Worm (Caenorhabditis elegans) whole organism, L4/young adult: ENCODE data around the gene srw-129.
"Not testable (repeated sequence)": the region's sequence is repeated elsewhere in the genome, so short reads cannot be mapped to it uniquely, and the experiment has no call there.

ENCODE experiments used
- W03F9.2 ChIP-seq: fragments of 150-350 bp; optimal IDR thresholded peaks from 2 replicates; lab custom pipeline; 2014; ENCODE audit warnings: missing biosample characterization, missing genetic modification characterization
- dao-5 ChIP-seq: sonication (generic microtip); optimal IDR thresholded peaks from 2 replicates; lab custom pipeline; 2016; ENCODE audit warnings: missing genotype, missing genetic modification characterization, moderate library complexity, missing compliant biosample characterization
- him-1 ChIP-seq: sonication (generic microtip); optimal IDR thresholded peaks from 2 replicates; lab custom pipeline; 2016; ENCODE audit warnings: missing genotype, missing genetic modification reagents, missing genetic modification characterization, missing compliant biosample characterization

srw-129 gene

DNA sequence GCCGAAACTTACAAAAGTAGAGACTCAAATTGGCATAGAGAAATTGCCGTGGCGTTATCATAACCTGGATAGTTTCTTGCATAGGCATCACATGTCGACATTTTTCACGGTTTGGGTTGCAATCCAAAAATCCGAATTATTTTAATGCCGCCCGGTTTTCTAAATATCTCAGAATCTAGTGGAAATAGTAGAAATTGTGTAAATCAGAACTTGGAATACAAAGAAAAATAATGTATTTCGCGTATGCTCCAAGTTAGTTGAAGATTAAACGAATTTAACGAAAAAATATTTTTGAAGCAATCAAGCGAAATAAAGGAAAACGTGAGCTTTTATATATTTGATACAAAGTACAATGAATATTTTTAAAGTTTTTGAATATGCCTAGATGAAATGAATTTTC lies 10.9 kb upstream of the srw-129 start, which contains the start of gene srw-144:
Gene srw-144, minus strand, starts transcription at position 101 of the 400 bp plus-strand sequence.
- TF ChIP-seq dao-5: no peak
- no peak for TF ChIP-seq him-1 (tag; lab: Kevin White, UChicago)
- no peak for TF ChIP-seq W03F9.2 (tag; lab: Kevin White, UChicago)

DNA sequence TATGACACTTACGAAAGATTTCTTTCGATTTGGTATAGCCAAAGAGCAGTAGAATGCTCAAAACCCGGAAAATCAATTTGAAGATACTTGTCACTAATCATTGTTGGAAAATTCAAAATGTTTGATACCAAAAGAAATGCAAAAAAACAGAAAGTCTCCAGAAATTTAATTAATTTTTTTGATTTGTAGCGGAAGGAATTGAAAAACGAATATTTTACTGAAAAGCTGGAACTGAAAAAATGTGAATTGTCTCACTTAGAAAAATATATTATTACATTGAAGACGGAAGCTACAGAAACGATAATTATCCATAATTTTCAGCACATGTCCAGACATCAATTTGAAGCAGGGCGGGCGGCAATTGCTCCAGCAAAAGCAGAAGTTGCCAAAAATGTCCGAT lies 8.8 kb upstream of the srw-129 start, which contains the start of gene srw-138:
Gene srw-138, minus strand, starts transcription at position 101 of the 400 bp plus-strand sequence.
- TF ChIP-seq W03F9.2 (tag; lab: Kevin White, UChicago) (no peak), dao-5 (no peak)

DNA sequence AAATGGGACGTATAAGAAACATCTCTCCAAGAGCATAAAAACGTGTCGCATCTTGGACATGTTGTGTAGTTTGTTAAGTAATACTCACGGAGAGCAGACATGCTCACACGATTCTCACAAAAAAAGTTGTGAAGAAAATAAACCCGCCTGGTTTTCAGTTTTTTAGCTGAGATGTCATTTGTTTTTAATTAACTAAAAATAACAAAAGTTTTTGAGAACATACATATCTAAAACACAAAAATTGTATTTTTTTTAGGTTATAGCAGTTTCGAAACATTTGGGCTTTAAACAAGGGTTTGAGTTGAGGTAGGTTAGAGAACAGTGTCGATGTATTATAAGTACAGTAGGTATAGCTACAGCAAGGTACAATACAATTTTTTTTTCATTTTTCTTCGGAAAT lies 7.0 kb upstream of the srw-129 start, which contains the start of gene srh-88:
Gene srh-88, minus strand, starts transcription at position 101 of the 400 bp plus-strand sequence.
- TF ChIP-seq W03F9.2 (tag; lab: Kevin White, UChicago) (no peak), dao-5 (no peak), him-1 (tag; lab: Kevin White, UChicago) (no peak)

DNA sequence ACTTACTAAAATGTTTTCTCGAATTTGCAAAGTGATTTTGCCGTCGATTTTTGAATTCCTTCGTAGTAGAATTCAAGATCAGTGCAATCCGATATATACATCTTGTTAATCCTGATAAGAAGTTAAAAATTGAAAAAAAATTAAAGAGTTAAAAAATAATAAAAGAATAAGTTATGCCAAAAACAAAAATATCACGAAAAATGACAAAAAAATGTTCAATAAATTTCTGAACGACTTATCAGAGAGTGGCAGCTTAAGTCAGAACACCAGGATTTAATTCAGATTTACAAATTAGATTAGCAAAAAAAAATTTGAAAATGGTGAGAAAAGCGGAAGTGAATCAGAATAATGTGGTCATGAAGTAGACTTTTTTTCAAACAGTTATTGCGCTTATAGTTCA lies 3.5 kb downstream of the srw-129 start, which contains the start of gene srw-123:
Gene srw-123, minus strand, starts transcription at position 101 of the 400 bp plus-strand sequence.
- not testable (repeated sequence) for TF ChIP-seq him-1 (tag; lab: Kevin White, UChicago); dao-5; W03F9.2 (tag; lab: Kevin White, UChicago)

DNA sequence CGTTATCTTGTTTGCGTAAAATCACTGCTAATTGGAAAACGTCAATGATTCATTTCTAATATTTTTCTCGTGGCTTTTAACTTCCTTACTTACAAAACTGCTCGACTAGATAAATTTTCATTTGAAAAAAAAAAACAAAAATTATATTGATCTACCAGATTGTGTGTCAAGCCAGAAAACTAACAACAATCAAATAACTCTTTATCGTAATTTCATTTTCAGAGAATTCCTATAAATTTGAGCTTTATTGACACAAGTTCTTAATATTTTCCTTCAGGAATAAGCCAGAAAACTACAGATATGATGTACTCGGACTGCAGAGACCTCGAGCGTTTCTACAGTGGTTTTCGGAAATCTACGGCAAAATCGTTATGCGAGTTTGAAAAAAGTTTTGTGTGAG lies 4.5 kb downstream of the srw-129 start, which contains the start of gene srw-124:
Gene srw-124, plus strand, starts transcription at position 301 of the 400 bp plus-strand sequence.
- no peak for TF ChIP-seq dao-5
- no peak for TF ChIP-seq him-1 (tag; lab: Kevin White, UChicago)
- TF ChIP-seq W03F9.2 (tag; lab: Kevin White, UChicago): no peak

DNA sequence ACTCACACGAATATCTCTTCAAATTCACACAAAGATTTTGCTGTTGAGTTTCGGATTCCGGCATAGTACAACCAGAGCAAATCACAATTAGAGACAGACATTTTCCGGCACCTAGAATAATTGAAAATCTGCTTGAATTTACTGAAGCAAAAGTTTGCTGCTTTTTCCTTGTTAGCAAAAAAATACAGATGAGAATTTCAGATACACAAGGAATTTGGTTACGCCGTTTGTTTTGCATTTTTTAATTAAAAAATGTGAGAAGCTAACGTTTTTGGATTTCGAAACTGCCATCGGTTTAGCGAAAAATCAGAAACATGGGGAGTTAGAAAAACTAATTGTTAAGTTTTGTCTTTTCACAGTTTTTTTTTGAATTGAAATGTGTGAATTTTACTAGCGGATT lies 8.2 kb downstream of the srw-129 start, which contains the start of gene srw-118:
Gene srw-118, minus strand, starts transcription at position 101 of the 400 bp plus-strand sequence.
- TF ChIP-seq dao-5 (no peak), him-1 (tag; lab: Kevin White, UChicago) (no peak), W03F9.2 (tag; lab: Kevin White, UChicago) (no peak)

DNA sequence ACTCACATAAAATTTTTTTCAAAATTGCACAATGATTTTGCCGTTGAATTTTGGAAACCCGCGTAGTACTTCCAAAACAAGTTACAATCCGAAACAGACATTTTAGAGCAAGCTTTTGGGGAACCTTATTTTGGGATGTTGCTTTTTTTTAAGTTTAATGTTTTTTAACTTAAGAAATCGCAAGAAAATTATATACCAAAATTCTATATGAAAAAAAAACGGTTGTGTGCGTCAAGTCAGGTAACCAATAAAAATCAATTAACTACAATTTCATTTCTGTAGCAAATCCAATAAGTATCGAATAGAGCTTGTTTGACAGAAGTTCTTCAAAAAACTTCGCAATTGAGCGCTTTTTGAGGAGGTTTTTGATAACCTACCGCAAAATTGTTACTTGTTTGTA lies 11.6 kb downstream of the srw-129 start, which contains the start of gene srw-117:
Gene srw-117, minus strand, starts transcription at position 101 of the 400 bp plus-strand sequence.
- TF ChIP-seq him-1 (tag; lab: Kevin White, UChicago) (no peak), W03F9.2 (tag; lab: Kevin White, UChicago) (no peak), dao-5 (no peak)

DNA sequence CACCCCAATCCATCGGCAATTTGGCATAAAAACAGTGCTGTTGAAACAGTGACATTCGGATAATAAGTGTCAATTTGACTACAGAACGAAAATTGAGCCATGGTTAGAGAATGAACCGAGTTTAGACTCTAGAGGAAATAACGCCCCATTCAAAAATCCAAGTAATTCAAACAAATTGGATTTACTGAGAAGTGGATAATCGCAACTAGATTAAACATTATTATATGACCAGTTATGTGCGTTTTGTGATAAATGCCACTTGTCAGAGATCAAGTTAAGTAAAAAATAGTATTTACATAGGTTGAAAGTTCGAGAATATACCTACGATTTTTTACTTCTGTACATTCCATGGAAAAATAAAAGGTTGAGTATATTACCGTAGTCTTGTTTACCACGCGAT lies 13.6 kb downstream of the srw-129 start, which contains the start of gene srw-139:
Gene srw-139, minus strand, starts transcription at position 101 of the 400 bp plus-strand sequence.
- no peak for TF ChIP-seq him-1 (tag; lab: Kevin White, UChicago)
- TF ChIP-seq dao-5: no peak
- TF ChIP-seq W03F9.2 (tag; lab: Kevin White, UChicago): no peak

DNA sequence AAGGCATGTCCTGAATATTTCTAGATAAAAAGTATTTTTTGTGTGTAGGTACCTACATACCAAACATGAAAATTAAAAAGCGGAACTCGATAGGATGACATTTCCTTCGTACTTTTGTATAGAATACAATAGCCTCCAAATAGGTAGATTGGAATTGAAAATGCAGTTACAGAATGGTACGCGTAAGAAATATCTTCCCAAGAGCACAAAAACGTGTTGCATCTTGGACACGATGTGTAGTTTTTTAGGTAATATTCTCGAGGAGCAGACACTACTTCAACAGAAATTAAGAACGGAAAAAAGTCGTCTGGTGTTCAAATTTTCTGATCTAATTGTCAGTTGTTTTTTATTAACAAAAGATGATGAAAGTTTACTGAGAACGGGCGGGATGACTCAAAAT lies 15.7 kb downstream of the srw-129 start, which contains the start of gene srh-85:
Gene srh-85, minus strand, starts transcription at position 101 of the 400 bp plus-strand sequence.
- TF ChIP-seq him-1 (tag; lab: Kevin White, UChicago) (no peak), dao-5 (no peak), W03F9.2 (tag; lab: Kevin White, UChicago) (no peak)

DNA sequence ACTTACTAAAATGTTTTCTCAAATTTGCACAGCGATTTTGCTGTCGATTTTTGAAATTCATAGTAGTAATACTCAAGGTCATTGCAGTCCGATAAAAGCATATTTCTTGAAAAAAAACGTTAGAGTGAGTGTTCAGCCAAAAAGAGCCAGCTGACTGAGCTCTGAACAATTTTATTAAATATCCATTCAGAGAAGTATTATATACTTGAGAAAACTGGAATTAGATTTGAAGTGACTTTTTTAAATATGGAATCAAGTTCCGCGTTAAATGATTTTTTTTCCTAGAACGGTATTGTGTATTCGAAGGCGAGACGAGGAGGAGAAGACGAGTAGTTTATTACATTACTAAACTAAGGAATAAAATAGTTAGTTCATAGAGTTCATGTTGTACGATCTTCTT lies 19.7 kb downstream of the srw-129 start, which contains the start of gene srw-121:
Gene srw-121, minus strand, starts transcription at position 101 of the 400 bp plus-strand sequence.
- TF ChIP-seq him-1 (tag; lab: Kevin White, UChicago) (no peak), W03F9.2 (tag; lab: Kevin White, UChicago) (no peak), dao-5 (no peak)

DNA sequence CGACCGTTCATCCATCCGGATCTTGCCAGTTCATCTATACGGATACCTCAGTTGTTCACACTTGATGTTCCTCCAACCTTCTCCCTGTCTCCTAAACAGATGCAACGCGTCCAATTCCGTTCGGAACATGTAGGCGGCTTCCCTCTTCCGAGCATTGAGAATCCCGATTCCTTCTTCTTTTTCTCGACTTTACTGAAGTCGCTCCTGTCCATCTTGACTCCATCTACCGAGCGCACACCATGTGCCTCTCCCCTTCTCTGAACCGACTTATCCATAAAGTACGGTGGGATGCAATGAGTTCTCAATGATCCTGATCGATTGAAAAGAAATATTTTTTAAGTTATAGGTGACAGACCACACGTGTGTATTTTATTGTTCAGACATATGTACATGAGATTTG lies 20.3 kb downstream of the srw-129 start:
- TF ChIP-seq him-1 (tag; lab: Kevin White, UChicago): no peak
- TF ChIP-seq dao-5: no peak
- no peak for TF ChIP-seq W03F9.2 (tag; lab: Kevin White, UChicago)

DNA sequence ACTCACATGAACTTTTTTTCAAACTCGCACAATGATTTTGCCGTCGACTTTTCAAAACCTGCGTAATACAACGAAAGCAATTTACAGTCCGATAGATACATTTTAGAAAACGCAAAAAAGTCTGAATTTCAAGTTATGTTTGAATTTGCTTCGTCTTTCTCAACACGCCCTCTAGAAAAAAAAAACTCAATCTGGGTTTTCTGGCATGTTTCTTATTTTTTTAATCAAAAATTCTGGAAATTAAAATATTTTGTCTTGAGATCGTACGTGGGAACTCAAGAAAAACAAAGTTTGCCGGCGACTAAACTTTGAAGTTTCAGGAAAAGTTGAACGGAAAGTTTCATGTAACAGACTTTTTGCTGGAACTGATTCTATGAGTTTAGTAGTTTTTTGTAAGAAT lies 22.1 kb downstream of the srw-129 start, which contains the start of gene srw-115:
Gene srw-115, minus strand, starts transcription at position 101 of the 400 bp plus-strand sequence.
- no peak for TF ChIP-seq dao-5
- no peak for TF ChIP-seq W03F9.2 (tag; lab: Kevin White, UChicago)
- TF ChIP-seq him-1 (tag; lab: Kevin White, UChicago): no peak

DNA sequence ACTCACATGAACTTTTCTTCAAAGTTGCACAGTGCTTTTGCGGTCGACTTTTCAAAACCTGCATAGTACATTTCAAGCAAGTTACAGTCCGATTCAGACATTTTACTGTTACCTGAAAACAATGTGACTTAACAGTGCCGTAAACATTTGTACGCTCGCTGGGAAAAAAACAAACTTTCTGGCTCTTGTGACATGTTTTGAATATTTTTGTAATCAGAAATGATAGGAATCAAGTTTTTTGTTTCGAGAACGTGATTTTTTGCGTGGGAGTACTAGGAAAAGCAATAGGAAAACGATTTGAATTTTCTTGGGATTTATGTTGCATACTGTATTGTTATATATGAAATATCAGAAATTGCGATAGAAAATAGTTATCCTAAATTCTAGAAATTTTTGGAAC lies 24.4 kb downstream of the srw-129 start, which contains the start of gene srw-120:
Gene srw-120, minus strand, starts transcription at position 101 of the 400 bp plus-strand sequence.
- no peak for TF ChIP-seq W03F9.2 (tag; lab: Kevin White, UChicago)
- TF ChIP-seq dao-5: no peak
- TF ChIP-seq him-1 (tag; lab: Kevin White, UChicago): no peak

DNA sequence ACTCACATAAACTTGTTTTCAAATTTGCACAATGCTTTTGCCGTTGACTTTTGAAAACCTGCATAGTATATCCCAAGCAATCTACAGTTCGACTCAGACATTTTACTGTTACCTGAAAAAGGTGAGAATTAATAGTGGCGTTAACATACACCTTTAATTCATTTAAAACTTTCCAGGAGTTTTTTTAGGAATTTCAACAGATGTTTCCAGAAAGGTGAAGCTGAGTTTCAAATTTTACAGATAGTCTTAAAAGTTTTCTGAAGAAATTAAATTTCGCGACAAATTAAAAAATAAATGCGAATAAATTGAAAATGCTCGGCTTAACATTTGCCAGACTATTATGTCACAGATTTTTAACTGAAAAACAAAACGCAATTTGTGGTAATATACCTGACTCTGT lies 28.0 kb downstream of the srw-129 start, which contains the start of gene srw-119:
Gene srw-119, minus strand, starts transcription at position 101 of the 400 bp plus-strand sequence.
- TF ChIP-seq W03F9.2 (tag; lab: Kevin White, UChicago): no peak
- no peak for TF ChIP-seq dao-5
- TF ChIP-seq him-1 (tag; lab: Kevin White, UChicago): no peak
